Worm (Caenorhabditis elegans) whole organism, early embryonic: ENCODE results near the gene F01D5.7.
"Not testable (repeated sequence)": the region's sequence is repeated elsewhere in the genome, so short reads cannot be mapped to it uniquely, and the experiment has no call there.

ENCODE experiments used
- B0310.2 ChIP-seq: sonication (generic microtip); optimal IDR thresholded peaks from 2 replicates; lab custom pipeline; 2016; ENCODE audit warnings: mild to moderate bottlenecking, missing genetic modification characterization, missing compliant biosample characterization
- F13C5.2 ChIP-seq: sonication (generic microtip); optimal IDR thresholded peaks from 2 replicates; lab custom pipeline; 2017; ENCODE audit warnings: mild to moderate bottlenecking, missing genetic modification characterization, inconsistent platforms, missing compliant biosample characterization
- aly-1 ChIP-seq: sonication (generic microtip); optimal IDR thresholded peaks from 2 replicates; lab custom pipeline; 2016; ENCODE audit warnings: missing genetic modification characterization, missing compliant biosample characterization
- ama-1 ChIP-seq: fragments of 150-350 bp; optimal IDR thresholded peaks from 2 replicates; lab custom pipeline; 2014
- ceh-13 ChIP-seq: fragments of 200-800 bp; sonication (Bioruptor generic); optimal IDR thresholded peaks from 2 replicates; lab custom pipeline; 2018; ENCODE audit warnings: mild to moderate bottlenecking, missing genetic modification characterization, missing compliant biosample characterization
- ceh-36 ChIP-seq: sonication (generic microtip); optimal IDR thresholded peaks from 2 replicates; lab custom pipeline; 2016; ENCODE audit warnings: missing genetic modification characterization, inconsistent platforms, missing compliant biosample characterization
- ets-7 ChIP-seq: sonication (generic microtip); optimal IDR thresholded peaks from 2 replicates; lab custom pipeline; 2016; ENCODE audit warnings: missing genotype, missing genetic modification characterization, missing compliant biosample characterization
- flt-1 ChIP-seq: fragments of 200-800 bp; sonication (Bioruptor generic); IDR thresholded peaks from 2 replicates; pipeline ENCODE4 v1.3.6; 2022; ENCODE audit warnings: missing genetic modification characterization, missing compliant biosample characterization
- hmbx-1 ChIP-seq: sonication (generic microtip); optimal IDR thresholded peaks from 2 replicates; lab custom pipeline; 2016; ENCODE audit warnings: mild to moderate bottlenecking, missing genetic modification characterization, missing compliant biosample characterization
- hmg-4 ChIP-seq: fragments of 200-800 bp; sonication (Bioruptor generic); optimal IDR thresholded peaks from 2 replicates; lab custom pipeline; 2018; ENCODE audit warnings: mild to moderate bottlenecking, missing genetic modification characterization, missing compliant biosample characterization
- hnd-1 ChIP-seq: sonication (generic microtip); optimal IDR thresholded peaks from 2 replicates; lab custom pipeline; 2016; ENCODE audit warnings: missing genetic modification characterization, missing compliant biosample characterization
- pes-1 ChIP-seq: fragments of 200-800 bp; sonication (Bioruptor generic); IDR thresholded peaks from 2 replicates; pipeline ENCODE4 v1.3.6; 2022; ENCODE audit warnings: missing genetic modification reagents, missing genetic modification characterization, missing compliant biosample characterization
- scrt-1 ChIP-seq: fragments of 200-800 bp; sonication (Bioruptor generic); IDR thresholded peaks from 2 replicates; pipeline ENCODE4 v1.3.6; 2022; ENCODE audit warnings: missing genetic modification characterization, missing compliant biosample characterization
- sea-1 ChIP-seq: fragments of 200-800 bp; sonication (Bioruptor generic); conservative IDR thresholded peaks from 2 replicates; pipeline ENCODE4 v1.3.6; 2022; ENCODE audit warnings: missing genetic modification characterization, missing compliant biosample characterization
- tbx-11 ChIP-seq: fragments of 200-800 bp; sonication (Bioruptor generic); IDR thresholded peaks from 2 replicates; pipeline ENCODE4 v1.3.6; 2022; ENCODE audit warnings: missing genetic modification characterization, missing compliant biosample characterization
- tbx-37 ChIP-seq: fragments of 200-800 bp; sonication (Bioruptor generic); conservative IDR thresholded peaks from 2 replicates; pipeline ENCODE4 v1.3.6; 2022; ENCODE audit warnings: missing genetic modification reagents, missing genetic modification characterization, missing compliant biosample characterization
- tra-4 ChIP-seq: sonication (generic microtip); optimal IDR thresholded peaks from 2 replicates; lab custom pipeline; 2017; ENCODE audit warnings: missing genetic modification characterization, missing compliant biosample characterization

The F01D5.7 gene

DNA sequence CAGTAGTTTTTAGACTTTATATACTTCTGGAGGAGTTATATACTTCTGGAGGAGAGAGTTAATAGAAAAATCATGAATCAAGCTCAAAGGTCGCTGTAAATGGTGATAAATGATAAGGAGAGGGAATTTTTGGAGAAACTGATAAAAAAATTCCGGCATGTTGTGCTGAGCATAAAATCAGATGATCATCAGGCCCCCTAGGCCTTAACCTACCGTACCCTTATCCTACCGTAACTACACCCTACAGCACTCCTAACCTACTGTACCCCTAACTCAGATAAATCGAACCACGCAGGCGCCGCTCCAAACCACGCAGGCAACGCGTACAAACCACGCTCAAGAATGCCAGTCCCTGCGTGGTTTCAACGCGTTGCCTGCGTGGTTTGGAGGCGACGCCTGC is 8.4 kb upstream of the F01D5.7 start, which contains the start of gene F01D5.3:
Gene F01D5.3 (minus strand): TSS at position 101 of the 400 bp plus-strand sequence.
- TF ChIP-seq ceh-36 (tag; lab: Kevin White, UChicago); hmg-4 (GFP tag; lab: Kevin White, UChicago); flt-1 (GFP tag; lab: Robert Waterston, UW): not testable (repeated sequence)

DNA sequence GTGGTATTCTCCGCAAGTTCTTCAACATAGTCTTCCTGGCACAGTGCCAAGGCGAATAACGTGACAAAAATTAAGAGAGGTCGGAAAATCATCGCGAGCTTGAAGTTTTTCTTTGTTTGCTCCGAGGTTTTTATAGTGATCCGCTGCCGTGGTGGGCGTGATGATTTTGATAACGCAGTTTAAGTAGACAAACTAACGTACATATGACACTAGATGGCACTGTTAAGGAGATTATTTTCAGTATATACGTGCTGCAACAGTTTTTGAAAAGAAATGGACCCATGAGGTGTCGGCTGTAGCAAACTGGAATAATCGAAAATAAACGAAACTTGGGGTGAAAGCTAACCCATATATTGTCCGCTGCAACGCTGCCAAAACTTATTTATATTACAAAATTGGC is 6.3 kb upstream of the F01D5.7 start, which contains the start of gene F01D5.5:
Gene F01D5.5 (minus strand): TSS at position 101 of the 400 bp plus-strand sequence.
- no peak for TF ChIP-seq flt-1 (GFP tag; lab: Robert Waterston, UW)
- TF ChIP-seq ceh-13 (GFP tag; lab: Kevin White, UChicago): no peak
- no peak for TF ChIP-seq hnd-1 (tag; lab: Kevin White, UChicago)
- no peak for TF ChIP-seq tbx-11 (GFP tag; lab: Robert Waterston, UW)
- no peak for TF ChIP-seq ets-7 (tag; lab: Kevin White, UChicago)
- no peak for TF ChIP-seq sea-1
- TF ChIP-seq tbx-37 (GFP tag; lab: Robert Waterston, UW): no peak
- no peak for TF ChIP-seq tra-4 (tag; lab: Kevin White, UChicago)
- no peak for TF ChIP-seq ama-1 (lab: Kevin White, UChicago)
- TF ChIP-seq ceh-36 (tag; lab: Kevin White, UChicago): no peak
- no peak for TF ChIP-seq scrt-1 (GFP tag; lab: Robert Waterston, UW)
- no peak for TF ChIP-seq hmg-4 (GFP tag; lab: Kevin White, UChicago)
- TF ChIP-seq pes-1 (GFP tag; lab: Robert Waterston, UW): no peak

DNA sequence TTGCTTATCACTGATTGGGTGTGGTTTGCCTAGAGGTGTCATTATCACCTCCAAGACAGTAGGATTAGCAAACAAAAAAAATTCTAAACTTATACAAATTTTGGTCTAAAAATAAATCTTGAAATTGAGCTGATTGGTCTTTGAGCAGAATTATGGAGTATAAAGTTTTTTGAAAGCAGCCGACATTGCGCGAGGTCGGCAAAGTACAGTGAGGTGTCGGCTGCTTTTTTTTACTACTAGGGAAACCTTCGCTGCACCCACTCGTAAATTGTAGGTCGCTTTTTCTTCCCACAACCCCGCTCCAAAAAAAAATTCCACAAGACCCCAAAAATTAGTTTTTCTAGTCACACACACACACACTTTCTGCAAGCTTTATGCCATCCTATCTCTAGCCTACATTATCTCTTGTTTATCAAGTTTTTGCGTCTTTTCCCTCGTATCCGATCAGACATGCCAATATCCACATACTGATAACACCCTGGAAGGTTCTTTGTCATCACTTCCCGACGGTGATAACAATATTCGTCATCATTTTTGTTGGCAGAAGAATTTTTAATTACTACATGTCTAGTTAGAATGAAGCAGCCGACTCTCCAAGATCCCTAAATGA is 4.5 kb upstream of the F01D5.7 start:
- TF ChIP-seq tra-4 (tag; lab: Kevin White, UChicago) (no peak), pes-1 (GFP tag; lab: Robert Waterston, UW) (no peak), B0310.2 (tag; lab: Kevin White, UChicago) (no peak), flt-1 (GFP tag; lab: Robert Waterston, UW) (no peak), ceh-36 (tag; lab: Kevin White, UChicago) (no peak), hnd-1 (tag; lab: Kevin White, UChicago) (no peak), ama-1 (lab: Kevin White, UChicago) (no peak), hmbx-1 (no peak), ets-7 (tag; lab: Kevin White, UChicago) (no peak), aly-1 (tag; lab: Kevin White, UChicago) (no peak), F13C5.2 (no peak), hmg-4 (GFP tag; lab: Kevin White, UChicago) (no peak), scrt-1 (GFP tag; lab: Robert Waterston, UW) (no peak), tbx-37 (GFP tag; lab: Robert Waterston, UW) (no peak), sea-1 (no peak)

- TF ChIP-seq hmbx-1 (no peak), B0310.2 (tag; lab: Kevin White, UChicago) (no peak), tbx-11 (GFP tag; lab: Robert Waterston, UW) (no peak), scrt-1 (GFP tag; lab: Robert Waterston, UW) (no peak)
Measured at ce11 chrII:14004770-14005169, 3.7 kb upstream of the F01D5.7 start.

- TF ChIP-seq sea-1 (no peak), B0310.2 (tag; lab: Kevin White, UChicago) (no peak), ceh-13 (GFP tag; lab: Kevin White, UChicago) (no peak)
Measured at ce11 chrII:14005183-14005582, 3.3 kb upstream of the F01D5.7 start.

ce11 chrII:14006210-14006609 is 2.2 kb upstream of the F01D5.7 start, which contains the start of gene F01D5.6:
F01D5.6 (plus strand) TSS chrII:14006510.
- TF ChIP-seq ceh-13 (GFP tag; lab: Kevin White, UChicago) (no peak), hmg-4 (GFP tag; lab: Kevin White, UChicago) (no peak)

- no peak for TF ChIP-seq pes-1 (GFP tag; lab: Robert Waterston, UW)
- TF ChIP-seq ama-1 (lab: Kevin White, UChicago): no peak
- no peak for TF ChIP-seq hmbx-1
- TF ChIP-seq ets-7 (tag; lab: Kevin White, UChicago): no peak
- TF ChIP-seq sea-1: no peak
- TF ChIP-seq ceh-36 (tag; lab: Kevin White, UChicago): no peak
- no peak for TF ChIP-seq scrt-1 (GFP tag; lab: Robert Waterston, UW)
- no peak for TF ChIP-seq aly-1 (tag; lab: Kevin White, UChicago)
- TF ChIP-seq F13C5.2: no peak
- TF ChIP-seq hnd-1 (tag; lab: Kevin White, UChicago): no peak
- TF ChIP-seq tbx-37 (GFP tag; lab: Robert Waterston, UW): no peak
- TF ChIP-seq tbx-11 (GFP tag; lab: Robert Waterston, UW): no peak
Measured at ce11 chrII:14010656-14011376, 2.4 kb downstream of the F01D5.7 start, which contains the start of gene F01D5.8. F01D5.8 (plus strand) TSS chrII:14010706.

ce11 chrII:14014637-14015036 is 6.2 kb downstream of the F01D5.7 start:
- no peak for TF ChIP-seq hnd-1 (tag; lab: Kevin White, UChicago)
- no peak for TF ChIP-seq ceh-36 (tag; lab: Kevin White, UChicago)
- no peak for TF ChIP-seq hmg-4 (GFP tag; lab: Kevin White, UChicago)
- TF ChIP-seq F13C5.2: no peak
- TF ChIP-seq sea-1: no peak
